Worm (Caenorhabditis elegans) whole organism, late embryonic: ENCODE data around the gene F37C4.8.
A peak's percentile ranks its signal among the peaks of the same experiment; 100 is the strongest.

ENCODE experiments used
- F13H6.1 ChIP-seq: sonication (generic microtip); optimal IDR thresholded peaks from 2 replicates; lab custom pipeline; 2016; ENCODE audit warnings: missing genetic modification characterization, missing compliant biosample characterization
- K02D7.2 ChIP-seq: sonication (generic microtip); optimal IDR thresholded peaks from 2 replicates; lab custom pipeline; 2017; ENCODE audit warnings: mild to moderate bottlenecking, missing genetic modification characterization, missing compliant biosample characterization
- K09A11.1 ChIP-seq: sonication (generic microtip); optimal IDR thresholded peaks from 2 replicates; lab custom pipeline; 2017; ENCODE audit warnings: antibody characterized with exemption, mild to moderate bottlenecking, missing genetic modification characterization, missing compliant biosample characterization; ENCODE audit not compliant: insufficient read depth
- T23F11.4 ChIP-seq: fragments of 200-800 bp; sonication (Bioruptor generic); optimal IDR thresholded peaks from 2 replicates; lab custom pipeline; 2018; ENCODE audit warnings: mild to moderate bottlenecking, missing genetic modification characterization, missing compliant biosample characterization
- Y22D7AL.16 ChIP-seq: sonication (generic microtip); optimal IDR thresholded peaks from 2 replicates; lab custom pipeline; 2016; ENCODE audit warnings: missing genetic modification characterization, missing compliant biosample characterization
- ama-1 ChIP-seq: fragments of 150-350 bp; optimal IDR thresholded peaks from 2 replicates; lab custom pipeline; 2014
- ceh-18 ChIP-seq: sonication (generic microtip); optimal IDR thresholded peaks from 2 replicates; lab custom pipeline; 2016; ENCODE audit warnings: missing genetic modification characterization, missing compliant biosample characterization
- ceh-19 ChIP-seq: fragments of 200-800 bp; sonication (Bioruptor generic); optimal IDR thresholded peaks from 2 replicates; lab custom pipeline; 2018; ENCODE audit warnings: mild to moderate bottlenecking, missing genetic modification characterization, missing compliant biosample characterization
- ceh-2 ChIP-seq: sonication (generic microtip); optimal IDR thresholded peaks from 2 replicates; lab custom pipeline; 2016; ENCODE audit warnings: missing genotype, missing genetic modification characterization, missing compliant biosample characterization
- ceh-31 ChIP-seq: sonication (generic microtip); optimal IDR thresholded peaks from 2 replicates; lab custom pipeline; 2016; ENCODE audit warnings: missing genetic modification characterization, missing compliant biosample characterization
- ceh-45 ChIP-seq: fragments of 200-800 bp; sonication (Bioruptor generic); IDR thresholded peaks from 2 replicates; pipeline ENCODE4 v1.3.6; 2022; ENCODE audit warnings: missing genetic modification reagents, missing genetic modification characterization, missing compliant biosample characterization
- ceh-48 ChIP-seq: sonication (generic microtip); optimal IDR thresholded peaks from 2 replicates; lab custom pipeline; 2016; ENCODE audit warnings: missing genetic modification characterization, inconsistent platforms, missing compliant biosample characterization
- ceh-6 ChIP-seq: fragments of 200-800 bp; sonication (Bioruptor generic); optimal IDR thresholded peaks from 2 replicates; lab custom pipeline; 2018; ENCODE audit warnings: mild to moderate bottlenecking, missing genetic modification characterization, missing compliant biosample characterization
- dmd-4 ChIP-seq: sonication (generic microtip); optimal IDR thresholded peaks from 2 replicates; lab custom pipeline; 2016; ENCODE audit warnings: borderline replicate concordance, missing genetic modification characterization, missing compliant biosample characterization
- dve-1 ChIP-seq: sonication (generic microtip); optimal IDR thresholded peaks from 2 replicates; lab custom pipeline; 2017; ENCODE audit warnings: antibody characterized with exemption, mild to moderate bottlenecking, missing genetic modification characterization, missing compliant biosample characterization
- elt-2 ChIP-seq: sonication (generic microtip); optimal IDR thresholded peaks from 2 replicates; lab custom pipeline; 2016; ENCODE audit warnings: missing genetic modification reagents, missing genetic modification characterization, missing compliant biosample characterization
- ets-4 ChIP-seq: sonication (generic microtip); optimal IDR thresholded peaks from 2 replicates; lab custom pipeline; 2016; ENCODE audit warnings: missing genetic modification characterization, missing compliant biosample characterization
- eyg-1 ChIP-seq: sonication (generic microtip); optimal IDR thresholded peaks from 2 replicates; lab custom pipeline; 2016; ENCODE audit warnings: missing genotype, missing genetic modification characterization, missing compliant biosample characterization
- fkh-10 ChIP-seq: fragments of 150-350 bp; optimal IDR thresholded peaks from 2 replicates; lab custom pipeline; 2014; ENCODE audit warnings: missing biosample characterization, missing genetic modification reagents, missing genetic modification characterization
- hlh-13 ChIP-seq: fragments of 200-800 bp; sonication (Bioruptor generic); optimal IDR thresholded peaks from 2 replicates; lab custom pipeline; 2018; ENCODE audit warnings: mild to moderate bottlenecking, missing genetic modification characterization, missing compliant biosample characterization
- hlh-30 ChIP-seq: sonication (generic microtip); optimal IDR thresholded peaks from 2 replicates; lab custom pipeline; 2017; ENCODE audit warnings: antibody characterized with exemption, missing genetic modification characterization, missing compliant biosample characterization; ENCODE audit not compliant: insufficient read depth
- lin-11 ChIP-seq: fragments of 200-800 bp; sonication (Bioruptor generic); optimal IDR thresholded peaks from 2 replicates; lab custom pipeline; 2018; ENCODE audit warnings: mild to moderate bottlenecking, missing genetic modification characterization, missing compliant biosample characterization
- madf-2 ChIP-seq: sonication (generic microtip); optimal IDR thresholded peaks from 2 replicates; lab custom pipeline; 2017; ENCODE audit warnings: missing genetic modification characterization, missing compliant biosample characterization
- nfya-1 ChIP-seq: sonication (generic microtip); optimal IDR thresholded peaks from 2 replicates; lab custom pipeline; 2017; ENCODE audit warnings: missing genetic modification characterization, mild to moderate bottlenecking, missing compliant biosample characterization, antibody characterized with exemption, moderate library complexity
- npax-4 ChIP-seq: sonication (generic microtip); optimal IDR thresholded peaks from 2 replicates; lab custom pipeline; 2016; ENCODE audit warnings: missing genetic modification characterization, missing compliant biosample characterization
- pax-1 ChIP-seq: fragments of 150-350 bp; optimal IDR thresholded peaks from 2 replicates; lab custom pipeline; 2014; ENCODE audit warnings: missing biosample characterization, missing genetic modification characterization
- pha-4 ChIP-seq: fragments of 150-350 bp; optimal IDR thresholded peaks from 2 replicates; lab custom pipeline; 2018; ENCODE audit warnings: missing biosample characterization, missing genetic modification reagents, missing genetic modification characterization
- pqm-1 ChIP-seq: sonication (generic microtip); optimal IDR thresholded peaks from 2 replicates; lab custom pipeline; 2016; ENCODE audit warnings: missing genetic modification characterization, missing compliant biosample characterization
- pros-1 ChIP-seq: fragments of 150-350 bp; optimal IDR thresholded peaks from 2 replicates; lab custom pipeline; 2014; ENCODE audit warnings: missing biosample characterization, missing genetic modification reagents, missing genetic modification characterization
- sox-2 ChIP-seq: fragments of 200-800 bp; sonication (Bioruptor generic); IDR thresholded peaks from 2 replicates; pipeline ENCODE4 v1.3.6; 2022; ENCODE audit warnings: missing genetic modification reagents, missing genetic modification characterization, missing compliant biosample characterization
- tbx-2 ChIP-seq: sonication (generic microtip); optimal IDR thresholded peaks from 2 replicates; lab custom pipeline; 2016; ENCODE audit warnings: missing genetic modification characterization, missing compliant biosample characterization
- unc-42 ChIP-seq: sonication (generic microtip); optimal IDR thresholded peaks from 2 replicates; lab custom pipeline; 2016; ENCODE audit warnings: missing genotype, missing genetic modification characterization, missing compliant biosample characterization
- unc-86 ChIP-seq: sonication (generic microtip); optimal IDR thresholded peaks from 2 replicates; lab custom pipeline; 2016; ENCODE audit warnings: missing genetic modification characterization, missing compliant biosample characterization
- zip-5 ChIP-seq: sonication (generic microtip); optimal IDR thresholded peaks from 2 replicates; lab custom pipeline; 2016; ENCODE audit warnings: missing genetic modification characterization, missing compliant biosample characterization

The F37C4.8 gene

DNA sequence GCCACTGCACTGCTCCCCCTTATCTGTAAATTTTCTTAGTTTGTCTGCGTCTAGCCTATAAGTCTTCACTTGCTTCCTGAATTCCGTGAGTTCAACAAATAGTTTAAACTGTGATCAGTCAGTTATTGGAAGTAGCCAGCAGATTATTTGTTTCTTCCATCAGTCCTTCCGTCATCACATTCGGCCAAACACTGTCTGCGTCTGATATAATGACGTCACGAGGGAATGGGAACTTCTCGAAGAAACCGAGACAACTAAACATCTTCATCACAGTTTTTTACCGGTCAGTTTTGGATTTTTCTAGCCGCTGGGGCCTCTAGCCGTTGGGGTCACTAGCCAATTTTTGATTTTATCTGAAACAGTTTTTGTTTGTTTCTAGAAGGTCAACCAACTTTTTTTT lies 15.0 kb downstream of the F37C4.8 start:
- no peak for TF ChIP-seq dmd-4 (tag; lab: Kevin White, UChicago)

DNA sequence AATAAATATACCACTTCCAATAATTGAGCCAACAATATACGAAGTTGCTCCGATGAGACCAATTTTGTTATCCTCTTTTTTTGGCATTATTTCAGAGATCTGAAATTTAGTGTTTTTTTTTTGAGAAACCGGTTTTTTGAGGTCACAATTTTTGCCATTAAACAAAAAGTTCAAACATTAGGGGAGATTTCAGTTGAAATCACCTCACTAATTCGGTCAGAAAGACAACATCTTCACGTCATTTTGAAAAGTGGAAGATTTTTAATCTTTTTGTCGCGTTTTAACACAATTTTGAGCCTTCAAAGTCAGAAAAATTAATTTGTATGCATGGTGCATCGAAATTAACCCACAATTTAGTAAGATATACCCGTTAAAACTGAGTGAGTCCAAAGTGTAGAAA lies 16.1 kb downstream of the F37C4.8 start, which contains the start of gene aat-8:
TSS of gene aat-8 (minus strand) at position 101 of the 400 bp plus-strand sequence.
- no peak for TF ChIP-seq nfya-1 (tag; lab: Kevin White, UChicago)
- TF ChIP-seq unc-86 (tag; lab: Kevin White, UChicago), result no peak
- TF ChIP-seq hlh-30 (tag; lab: Kevin White, UChicago), result no peak
- no peak for TF ChIP-seq lin-11
- TF ChIP-seq tbx-2 (tag; lab: Kevin White, UChicago), result no peak
- no peak for TF ChIP-seq madf-2
- no peak for TF ChIP-seq pax-1 (tag; lab: Kevin White, UChicago)
- TF ChIP-seq ceh-18, result no peak
- no peak for TF ChIP-seq Y22D7AL.16 (tag; lab: Kevin White, UChicago)
- TF ChIP-seq hlh-13 (GFP tag; lab: Kevin White, UChicago), result no peak
- no peak for TF ChIP-seq pros-1 (tag; lab: Kevin White, UChicago)
- no peak for TF ChIP-seq K09A11.1 (tag; lab: Kevin White, UChicago)
- no peak for TF ChIP-seq eyg-1 (tag; lab: Kevin White, UChicago)
- no peak for TF ChIP-seq ets-4
- TF ChIP-seq ceh-45 (GFP tag; lab: Robert Waterston, UW), result no peak
- TF ChIP-seq ceh-2 (tag; lab: Kevin White, UChicago), result no peak
- TF ChIP-seq fkh-10 (GFP tag; lab: Kevin White, UChicago), result no peak

DNA sequence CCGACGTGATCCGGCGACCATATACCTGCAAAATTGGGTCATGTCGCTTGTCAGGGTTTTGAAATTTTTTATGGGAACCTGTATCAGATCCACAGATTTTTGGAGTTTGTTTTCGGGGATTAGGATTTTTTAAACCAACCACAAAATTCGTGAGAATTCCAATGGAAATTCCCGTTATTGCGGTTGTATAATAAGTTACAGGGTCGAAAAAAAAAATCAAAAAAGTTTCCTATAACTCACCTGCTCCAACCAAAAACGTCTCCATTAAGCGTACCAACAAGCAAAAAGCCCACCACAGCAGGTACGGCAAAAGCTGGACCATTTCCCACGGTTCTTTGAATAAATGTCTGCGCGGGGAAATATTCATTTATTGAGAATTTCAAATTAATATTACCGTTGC lies 18.1 kb downstream of the F37C4.8 start:
- TF ChIP-seq dve-1, result no peak
- no peak for TF ChIP-seq ama-1 (lab: Kevin White, UChicago)
- no peak for TF ChIP-seq pqm-1 (tag; lab: Kevin White, UChicago)
- no peak for TF ChIP-seq ceh-19
- no peak for TF ChIP-seq ceh-48 (tag; lab: Kevin White, UChicago)
- TF ChIP-seq ceh-18, result no peak
- TF ChIP-seq elt-2, result no peak
- TF ChIP-seq tbx-2 (tag; lab: Kevin White, UChicago), result no peak

DNA sequence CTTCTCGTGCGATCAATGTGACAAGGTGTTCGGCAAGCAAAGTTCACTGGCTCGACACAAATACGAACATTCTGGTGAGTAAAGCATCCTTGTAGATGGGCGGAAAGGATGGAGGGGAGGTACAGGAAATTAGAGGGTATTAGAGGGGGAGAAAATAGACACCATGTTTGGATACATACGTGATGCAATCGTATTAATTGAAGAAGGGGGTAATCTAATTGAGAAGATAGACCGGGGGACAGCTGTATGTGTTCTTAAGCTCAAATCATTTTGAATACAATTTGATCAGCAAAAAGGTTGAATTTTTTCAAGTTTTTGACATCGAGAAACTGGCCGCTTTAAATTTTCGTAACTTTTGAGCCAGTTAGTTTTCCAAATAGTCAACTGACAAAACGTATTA lies 20.6 kb downstream of the F37C4.8 start:
- TF ChIP-seq K02D7.2 (tag; lab: Kevin White, UChicago), result no peak
- no peak for TF ChIP-seq T23F11.4 (GFP tag; lab: Kevin White, UChicago)
- TF ChIP-seq unc-42 (tag; lab: Kevin White, UChicago), result peak; percentile 87
- TF ChIP-seq ceh-31 (tag; lab: Kevin White, UChicago), result peak; percentile 12
- no peak for TF ChIP-seq sox-2 (GFP tag; lab: Robert Waterston, UW)
- TF ChIP-seq ceh-18, result no peak
- TF ChIP-seq F13H6.1 (tag; lab: Kevin White, UChicago), result no peak
- TF ChIP-seq elt-2, result no peak
- TF ChIP-seq ceh-2 (tag; lab: Kevin White, UChicago), result no peak
- TF ChIP-seq hlh-30 (tag; lab: Kevin White, UChicago), result no peak
- no peak for TF ChIP-seq ceh-6 (GFP tag; lab: Kevin White, UChicago)
- no peak for TF ChIP-seq zip-5 (tag; lab: Kevin White, UChicago)
- no peak for TF ChIP-seq pha-4

DNA sequence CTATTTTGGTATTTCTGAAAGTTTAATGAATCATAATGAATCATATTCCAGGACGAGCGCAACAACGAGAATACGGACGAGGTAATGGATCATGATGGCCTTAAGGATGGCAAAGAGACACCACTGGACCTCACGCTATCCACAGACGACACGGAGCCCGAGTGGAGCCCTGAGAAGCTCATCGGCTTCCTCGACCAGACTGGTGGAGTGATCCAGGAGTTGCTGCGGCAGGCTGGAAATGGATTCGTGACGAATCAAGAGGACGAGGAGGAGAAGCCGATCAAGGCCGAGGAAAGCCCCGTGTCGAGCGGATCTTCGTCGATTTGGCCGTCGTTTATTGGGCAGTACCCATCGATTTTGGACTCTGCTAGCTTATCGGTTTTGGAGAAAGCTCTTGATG lies 21.5 kb downstream of the F37C4.8 start:
- TF ChIP-seq npax-4 (tag; lab: Kevin White, UChicago) (no peak), unc-42 (tag; lab: Kevin White, UChicago) (no peak), fkh-10 (GFP tag; lab: Kevin White, UChicago) (peak; percentile 43)
- TF ChIP-seq, all 69 proteins: peak for 1
